Fruit fly (Drosophila melanogaster) whole organism, embryonic: ENCODE measurements around the gene CG32313.
A peak's percentile ranks its signal among the peaks of the same experiment; 100 is the strongest.

ENCODE experiments used
- BEAF-32 ChIP-seq: fragments of 200-800 bp; sonication (Bioruptor generic); optimal IDR thresholded peaks from 3 replicates; lab custom pipeline; 2017; ENCODE audit warnings: missing biosample characterization, missing genetic modification characterization, mild to moderate bottlenecking, moderate library complexity, missing genetic modification reagents
- CG11723 ChIP-seq: fragments of 200-800 bp; sonication (Bioruptor generic); optimal IDR thresholded peaks from 2 replicates; lab custom pipeline; 2017; ENCODE audit warnings: missing biosample characterization, mild to moderate bottlenecking, missing genetic modification characterization
- CG12942 ChIP-seq: fragments of 200-800 bp; sonication (Bioruptor generic); optimal IDR thresholded peaks from 3 replicates; lab custom pipeline; 2016; ENCODE audit warnings: missing biosample characterization, missing genetic modification characterization
- CG14965 ChIP-seq: fragments of 200-800 bp; sonication (Bioruptor generic); optimal IDR thresholded peaks from 2 replicates; lab custom pipeline; 2016; ENCODE audit warnings: missing biosample characterization, missing genetic modification characterization, borderline replicate concordance
- CG15601 ChIP-seq: fragments of 200-800 bp; sonication (Bioruptor generic); optimal IDR thresholded peaks from 3 replicates; lab custom pipeline; 2019; ENCODE audit warnings: missing biosample characterization, mild to moderate bottlenecking, missing genetic modification characterization, moderate library complexity
- CG17829 ChIP-seq: fragments of 200-800 bp; optimal IDR thresholded peaks from 2 replicates; lab custom pipeline; 2019; ENCODE audit warnings: missing biosample characterization, mild to moderate bottlenecking, missing genetic modification characterization, moderate library complexity
- CG18476 ChIP-seq: fragments of 200-800 bp; sonication (Bioruptor generic); optimal IDR thresholded peaks from 2 replicates; lab custom pipeline; 2016; ENCODE audit warnings: missing biosample characterization, mild to moderate bottlenecking, missing genetic modification characterization
- CG34376 ChIP-seq: fragments of 200-800 bp; sonication (Bioruptor generic); optimal IDR thresholded peaks from 2 replicates; lab custom pipeline; 2018; ENCODE audit warnings: missing biosample characterization, mild to moderate bottlenecking, missing genetic modification characterization
- CG3726 ChIP-seq: fragments of 200-800 bp; sonication (Bioruptor generic); IDR thresholded peaks from 3 replicates; pipeline ENCODE4, ENCODE4 v1.3.6; 2022; ENCODE audit warnings: missing biosample characterization, missing genetic modification characterization
- CG4328 ChIP-seq: fragments of 200-800 bp; sonication (Bioruptor generic); optimal IDR thresholded peaks from 3 replicates; lab custom pipeline; 2017; ENCODE audit warnings: missing biosample characterization, missing genetic modification reagents, missing genetic modification characterization
- CG4707 ChIP-seq: fragments of 200-800 bp; sonication (Bioruptor generic); optimal IDR thresholded peaks from 2 replicates; lab custom pipeline; 2018; ENCODE audit warnings: missing biosample characterization, mild to moderate bottlenecking, missing genetic modification characterization, moderate library complexity
- CG5245 ChIP-seq: fragments of 200-800 bp; sonication (Bioruptor generic); optimal IDR thresholded peaks from 3 replicates; lab custom pipeline; 2016; ENCODE audit warnings: missing biosample characterization, missing genetic modification characterization
- CG6254 ChIP-seq: fragments of 200-800 bp; sonication (Bioruptor generic); optimal IDR thresholded peaks from 3 replicates; lab custom pipeline; 2017; ENCODE audit warnings: mild to moderate bottlenecking, missing biosample characterization, missing genetic modification reagents, missing genetic modification characterization
- CG6683 ChIP-seq: fragments of 200-800 bp; sonication (Bioruptor generic); optimal IDR thresholded peaks from 2 replicates; lab custom pipeline; 2017; ENCODE audit warnings: missing biosample characterization, mild to moderate bottlenecking, missing genetic modification characterization, missing genetic modification reagents
- CG6791 ChIP-seq: fragments of 200-800 bp; sonication (Bioruptor generic); IDR thresholded peaks from 3 replicates; pipeline ENCODE4 v1.3.6; 2022; ENCODE audit warnings: missing biosample characterization, missing genetic modification characterization; ENCODE audit not compliant: partially characterized antibody
- CG6854 ChIP-seq: fragments of 200-800 bp; sonication (Bioruptor generic); optimal IDR thresholded peaks from 3 replicates; lab custom pipeline; 2017; ENCODE audit warnings: missing biosample characterization, mild to moderate bottlenecking, missing genetic modification characterization
- CG7786 ChIP-seq: fragments of 200-800 bp; sonication (Bioruptor generic); optimal IDR thresholded peaks from 2 replicates; lab custom pipeline; 2016; ENCODE audit warnings: missing biosample characterization, missing genetic modification characterization
- CG7928 ChIP-seq: fragments of 200-800 bp; sonication (Bioruptor generic); optimal IDR thresholded peaks from 2 replicates; lab custom pipeline; 2017; ENCODE audit warnings: missing biosample characterization, mild to moderate bottlenecking, missing genetic modification characterization
- CG7987 ChIP-seq: fragments of 200-800 bp; sonication (Bioruptor generic); optimal IDR thresholded peaks from 2 replicates; lab custom pipeline; 2018; ENCODE audit warnings: missing biosample characterization, mild to moderate bottlenecking, missing genetic modification characterization, moderate library complexity
- CG8359 ChIP-seq: fragments of 200-800 bp; sonication (Bioruptor generic); optimal IDR thresholded peaks from 2 replicates; lab custom pipeline; 2017; ENCODE audit warnings: missing biosample characterization, mild to moderate bottlenecking, missing genetic modification characterization, borderline replicate concordance
- CTCF ChIP-seq: fragments of 200-800 bp; sonication (Bioruptor generic); optimal IDR thresholded peaks from 2 replicates; lab custom pipeline; 2017; ENCODE audit warnings: missing biosample characterization, mild to moderate bottlenecking, missing genetic modification characterization, moderate library complexity
- Chrac-16 ChIP-seq: fragments of 200-800 bp; sonication (Bioruptor generic); optimal IDR thresholded peaks from 3 replicates; lab custom pipeline; 2016; ENCODE audit warnings: missing biosample characterization, missing genetic modification characterization
- Dll ChIP-seq: fragments of 200-800 bp; sonication (Bioruptor generic); IDR thresholded peaks from 4 replicates; pipeline ENCODE4 v1.3.6; 2022; ENCODE audit warnings: missing biosample characterization, missing genetic modification characterization; ENCODE audit not compliant: partially characterized antibody
- Elba2 ChIP-seq: fragments of 200-800 bp; sonication (Bioruptor generic); optimal IDR thresholded peaks from 3 replicates; lab custom pipeline; 2016; ENCODE audit warnings: missing biosample characterization, missing genetic modification characterization
- HmgD ChIP-seq: fragments of 200-800 bp; sonication (Bioruptor generic); optimal IDR thresholded peaks from 3 replicates; lab custom pipeline; 2016; ENCODE audit warnings: missing biosample characterization, missing genetic modification characterization
- HmgZ ChIP-seq: fragments of 200-800 bp; sonication (Bioruptor generic); optimal IDR thresholded peaks from 2 replicates; lab custom pipeline; 2018; ENCODE audit warnings: missing biosample characterization, mild to moderate bottlenecking, missing genetic modification characterization
- MESR4 ChIP-seq: fragments of 200-800 bp; sonication (Bioruptor generic); optimal IDR thresholded peaks from 2 replicates; lab custom pipeline; 2018; ENCODE audit warnings: missing biosample characterization, mild to moderate bottlenecking, missing genetic modification characterization, moderate library complexity
- Mad ChIP-seq: fragments of 200-800 bp; sonication (Bioruptor generic); optimal IDR thresholded peaks from 2 replicates; lab custom pipeline; 2016; ENCODE audit warnings: missing biosample characterization, missing genetic modification characterization
- Mrtf ChIP-seq: fragments of 200-800 bp; sonication (Bioruptor generic); IDR thresholded peaks from 3 replicates; pipeline ENCODE4 v1.3.6; 2022; ENCODE audit warnings: missing biosample characterization, missing genetic modification characterization
- NC2β ChIP-seq: fragments of 200-800 bp; sonication (Bioruptor generic); optimal IDR thresholded peaks from 2 replicates; lab custom pipeline; 2016; ENCODE audit warnings: missing biosample characterization, missing genetic modification characterization
- NK7.1 ChIP-seq: fragments of 200-800 bp; sonication (Bioruptor generic); optimal IDR thresholded peaks from 3 replicates; lab custom pipeline; 2016; ENCODE audit warnings: missing biosample characterization, missing genetic modification characterization
- Oaz ChIP-seq: fragments of 200-800 bp; sonication (Bioruptor generic); IDR thresholded peaks from 2 replicates; pipeline ENCODE4 v1.3.6; 2022; ENCODE audit warnings: missing biosample characterization, missing genetic modification characterization
- Oli ChIP-seq: fragments of 200-800 bp; sonication (Bioruptor generic); optimal IDR thresholded peaks from 2 replicates; lab custom pipeline; 2018; ENCODE audit warnings: missing biosample characterization, mild to moderate bottlenecking, missing genetic modification characterization, moderate library complexity
- YL-1 ChIP-seq: fragments of 200-800 bp; sonication (Bioruptor generic); optimal IDR thresholded peaks from 3 replicates; lab custom pipeline; 2017; ENCODE audit warnings: missing biosample characterization, mild to moderate bottlenecking, missing genetic modification characterization
- bab2 ChIP-seq: fragments of 200-800 bp; sonication (Bioruptor generic); optimal IDR thresholded peaks from 2 replicates; lab custom pipeline; 2016; ENCODE audit warnings: missing biosample characterization, missing genetic modification characterization
- bbx ChIP-seq: fragments of 200-800 bp; sonication (Bioruptor generic); IDR thresholded peaks from 2 replicates; pipeline ENCODE4 v1.3.6; 2022; ENCODE audit warnings: missing biosample characterization, missing genetic modification characterization; ENCODE audit not compliant: partially characterized antibody
- bcd ChIP-seq: fragments of 200-800 bp; sonication (Bioruptor generic); optimal IDR thresholded peaks from 2 replicates; lab custom pipeline; 2017; ENCODE audit warnings: missing biosample characterization, mild to moderate bottlenecking, missing genetic modification characterization
- bowl ChIP-seq: fragments of 200-800 bp; sonication (Bioruptor generic); IDR thresholded peaks from 2 replicates; pipeline ENCODE4 v1.3.6; 2022; ENCODE audit warnings: missing biosample characterization, missing genetic modification characterization
- dysf ChIP-seq: fragments of 200-800 bp; sonication (Bioruptor generic); IDR thresholded peaks from 3 replicates; pipeline ENCODE4 v1.3.6; 2022; ENCODE audit warnings: missing biosample characterization, missing genetic modification characterization
- esg ChIP-seq: fragments of 200-800 bp; sonication (Bioruptor generic); conservative IDR thresholded peaks from 2 replicates; pipeline ENCODE4 v1.3.6; 2022; ENCODE audit warnings: missing biosample characterization, missing genetic modification characterization
- ftz-f1 ChIP-seq: fragments of 200-800 bp; sonication (Bioruptor generic); optimal IDR thresholded peaks from 2 replicates; lab custom pipeline; 2016; ENCODE audit warnings: missing biosample characterization, missing genetic modification characterization
- gsb-n ChIP-seq: fragments of 200-800 bp; sonication (Bioruptor generic); optimal IDR thresholded peaks from 3 replicates; lab custom pipeline; 2018; ENCODE audit warnings: missing biosample characterization, mild to moderate bottlenecking, missing genetic modification characterization
- h ChIP-seq: fragments of >200 bp; optimal IDR thresholded peaks from 2 replicates; lab custom pipeline; 2017
- ham ChIP-seq: fragments of 200-800 bp; sonication (Bioruptor generic); IDR thresholded peaks from 2 replicates; pipeline ENCODE4 v1.3.6; 2022; ENCODE audit warnings: missing biosample characterization, missing genetic modification characterization
- hbn ChIP-seq: fragments of 200-800 bp; sonication (Bioruptor generic); IDR thresholded peaks from 2 replicates; pipeline ENCODE4 v1.3.6; 2022; ENCODE audit warnings: missing biosample characterization, missing genetic modification characterization; ENCODE audit not compliant: partially characterized antibody
- hth ChIP-seq: fragments of >200 bp; optimal IDR thresholded peaks from 2 replicates; lab custom pipeline; 2017; ENCODE audit warnings: inconsistent platforms
- maf-S ChIP-seq: fragments of 200-800 bp; sonication (Bioruptor generic); optimal IDR thresholded peaks from 2 replicates; lab custom pipeline; 2016; ENCODE audit warnings: missing biosample characterization, missing genetic modification characterization
- pho ChIP-seq: fragments of 200-800 bp; sonication (Bioruptor generic); optimal IDR thresholded peaks from 2 replicates; lab custom pipeline; 2016; ENCODE audit warnings: missing biosample characterization, missing genetic modification characterization
- sqz ChIP-seq: fragments of 200-800 bp; sonication (Bioruptor generic); optimal IDR thresholded peaks from 3 replicates; lab custom pipeline; 2018; ENCODE audit warnings: missing biosample characterization, mild to moderate bottlenecking, missing genetic modification characterization
- stwl ChIP-seq: fragments of 200-800 bp; sonication (Bioruptor generic); optimal IDR thresholded peaks from 3 replicates; lab custom pipeline; 2018; ENCODE audit warnings: missing biosample characterization, mild to moderate bottlenecking, missing genetic modification characterization, moderate library complexity
- tin ChIP-seq: fragments of 200-800 bp; sonication (Bioruptor generic); optimal IDR thresholded peaks from 3 replicates; lab custom pipeline; 2016; ENCODE audit warnings: missing biosample characterization, missing genetic modification characterization
- tna ChIP-seq: fragments of 200-800 bp; sonication (Bioruptor generic); IDR thresholded peaks from 2 replicates; pipeline ENCODE4 v1.3.6; 2022; ENCODE audit warnings: missing biosample characterization, missing genetic modification characterization; ENCODE audit not compliant: partially characterized antibody
- zen ChIP-seq: fragments of 200-800 bp; sonication (Bioruptor generic); optimal IDR thresholded peaks from 3 replicates; lab custom pipeline; 2018; ENCODE audit warnings: missing biosample characterization, mild to moderate bottlenecking, missing genetic modification characterization, moderate library complexity

Gene CG32313

dm6 chr3L:1496408-1496807 lies 49.1 kb downstream of the CG32313 start, which contains the start of gene CG12084 (continued):
- TF ChIP-seq Elba2 (GFP tag; lab: Kevin White, UChicago) (peak; percentile 82), YL-1 (peak; percentile 86), h (lab: Kevin White, UChicago) (no peak), Chrac-16 (GFP tag; lab: Kevin White, UChicago) (no peak), CG14965 (GFP tag; lab: Kevin White, UChicago) (no peak), bcd (GFP tag; lab: Kevin White, UChicago) (no peak), CG8359 (GFP tag; lab: Kevin White, UChicago) (no peak), esg (GFP tag; lab: Robert Waterston, UW) (no peak), ham (no peak), sqz (GFP tag; lab: Kevin White, UChicago) (no peak), Oaz (GFP tag; lab: Robert Waterston, UW) (no peak), zen (tag; lab: Kevin White, UChicago) (no peak), CG15601 (tag; lab: Kevin White, UChicago) (no peak), CG3726 (GFP tag; lab: Robert Waterston, UW) (no peak), tin (GFP tag; lab: Kevin White, UChicago) (no peak), ftz-f1 (GFP tag; lab: Kevin White, UChicago) (no peak), tna (GFP tag; lab: Robert Waterston, UW) (no peak), CG12942 (GFP tag; lab: Kevin White, UChicago) (no peak), maf-S (no peak), CG18476 (GFP tag; lab: Kevin White, UChicago) (no peak), HmgD (no peak), hbn (no peak), bbx (GFP tag; lab: Robert Waterston, UW) (no peak), BEAF-32 (GFP tag; lab: Kevin White, UChicago) (peak; percentile 20), CG6854 (GFP tag; lab: Kevin White, UChicago) (peak; percentile 20), CG5245 (GFP tag; lab: Kevin White, UChicago) (no peak), Oli (tag; lab: Kevin White, UChicago) (no peak), bab2 (GFP tag; lab: Kevin White, UChicago) (no peak), NK7.1 (no peak), CG7928 (GFP tag; lab: Kevin White, UChicago) (no peak), bowl (GFP tag; lab: Robert Waterston, UW) (no peak), Dll (GFP tag; lab: Robert Waterston, UW) (no peak), CTCF (no peak), MESR4 (GFP tag; lab: Kevin White, UChicago) (peak; percentile 85), CG11723 (GFP tag; lab: Kevin White, UChicago) (no peak), Mrtf (GFP tag; lab: Robert Waterston, UW) (no peak), NC2β (GFP tag; lab: Kevin White, UChicago) (no peak), hth (no peak), CG17829 (tag; lab: Kevin White, UChicago) (peak; percentile 15), CG6254 (no peak), CG6791 (GFP tag; lab: Robert Waterston, UW) (no peak), CG34376 (no peak), CG4707 (GFP tag; lab: Kevin White, UChicago) (no peak), pho (no peak), CG7786 (no peak), Mad (GFP tag; lab: Kevin White, UChicago) (no peak), CG4328 (GFP tag; lab: Kevin White, UChicago) (no peak), CG7987 (GFP tag; lab: Kevin White, UChicago) (no peak), stwl (tag; lab: Kevin White, UChicago) (peak; percentile 90), CG6683 (GFP tag; lab: Kevin White, UChicago) (no peak), gsb-n (tag; lab: Kevin White, UChicago) (no peak), dysf (GFP tag; lab: Robert Waterston, UW) (no peak), HmgZ (peak; percentile 2)
